Worm (Caenorhabditis elegans) whole organism, L2 larva: Measurements from ENCODE around the gene C39B5.2.
"Not testable (repeated sequence)": the region's sequence is repeated elsewhere in the genome, so short reads cannot be mapped to it uniquely, and the experiment has no call there.

Experiments used
- C34F6.9 ChIP-seq: fragments of 150-350 bp; optimal IDR thresholded peaks from 2 replicates; lab custom pipeline; 2014; ENCODE audit warnings: missing biosample characterization, missing genetic modification characterization
- R02D3.7 ChIP-seq: fragments of 150-350 bp; optimal IDR thresholded peaks from 2 replicates; lab custom pipeline; 2014; ENCODE audit warnings: missing biosample characterization, missing genetic modification characterization
- Y55F3AM.14 ChIP-seq: fragments of 200-800 bp; sonication (Bioruptor generic); optimal IDR thresholded peaks from 2 replicates; lab custom pipeline; 2018; ENCODE audit warnings: mild to moderate bottlenecking, missing genetic modification characterization, missing compliant biosample characterization
- alr-1 ChIP-seq: fragments of 150-350 bp; optimal IDR thresholded peaks from 2 replicates; lab custom pipeline; 2014; ENCODE audit warnings: missing biosample characterization, missing genetic modification characterization
- ama-1 ChIP-seq: fragments of 150-350 bp; optimal IDR thresholded peaks from 2 replicates; lab custom pipeline; 2018; ENCODE audit warnings: inconsistent platforms
- ceh-16 ChIP-seq: fragments of 150-350 bp; optimal IDR thresholded peaks from 2 replicates; lab custom pipeline; 2014; ENCODE audit warnings: missing biosample characterization, missing genetic modification characterization
- ceh-82 ChIP-seq: fragments of 150-350 bp; optimal IDR thresholded peaks from 2 replicates; lab custom pipeline; 2014; ENCODE audit warnings: missing biosample characterization, missing genetic modification characterization
- dmd-4 ChIP-seq: sonication (generic microtip); optimal IDR thresholded peaks from 2 replicates; lab custom pipeline; 2017; ENCODE audit warnings: missing biosample characterization, missing genetic modification characterization
- egl-27 ChIP-seq: sonication (generic microtip); optimal IDR thresholded peaks from 3 replicates; lab custom pipeline; 2017; ENCODE audit warnings: missing biosample characterization, missing genetic modification reagents, missing genetic modification characterization
- elt-3 ChIP-seq: sonication (generic microtip); optimal IDR thresholded peaks from 2 replicates; lab custom pipeline; 2017; ENCODE audit warnings: missing biosample characterization, missing genetic modification characterization
- fos-1 ChIP-seq: fragments of 150-350 bp; optimal IDR thresholded peaks from 2 replicates; lab custom pipeline; 2014; ENCODE audit warnings: missing biosample characterization, missing genetic modification characterization
- gmeb-1 ChIP-seq: fragments of 150-350 bp; optimal IDR thresholded peaks from 2 replicates; lab custom pipeline; 2014; ENCODE audit warnings: missing biosample characterization, missing genetic modification characterization
- lin-11 ChIP-seq: fragments of 150-350 bp; sonication (generic microtip); optimal IDR thresholded peaks from 2 replicates; lab custom pipeline; 2014; ENCODE audit warnings: missing biosample characterization, missing genetic modification characterization, inconsistent platforms, mixed read lengths
- lin-39 ChIP-seq: fragments of 150-350 bp; optimal IDR thresholded peaks from 2 replicates; lab custom pipeline; 2014; ENCODE audit warnings: missing biosample characterization, missing genetic modification reagents, missing genetic modification characterization
- lsy-2 ChIP-seq, 2 experiments: fragments of 150-350 bp in 1 of 2; sonication (generic microtip) in 1 of 2; optimal IDR thresholded peaks; 2 replicates each; lab custom pipeline; 2014 to 2017; ENCODE audit warnings: missing biosample characterization in 2 of 2, missing genetic modification characterization in 2 of 2
- mab-5 ChIP-seq: fragments of 150-350 bp; optimal IDR thresholded peaks from 2 replicates; lab custom pipeline; 2014; ENCODE audit warnings: missing biosample characterization, missing genetic modification characterization
- mbf-1 ChIP-seq: sonication (generic microtip); optimal IDR thresholded peaks from 2 replicates; lab custom pipeline; 2017; ENCODE audit warnings: missing biosample characterization, missing genetic modification characterization
- mdl-1 ChIP-seq, 2 experiments: fragments of 150-350 bp in 1 of 2; sonication (generic microtip) in 1 of 2; optimal IDR thresholded peaks; 2 replicates each; lab custom pipeline; 2017; ENCODE audit warnings: missing biosample characterization in 2 of 2, missing genetic modification characterization in 2 of 2
- nhr-10 ChIP-seq: sonication (generic microtip); optimal IDR thresholded peaks from 2 replicates; lab custom pipeline; 2017; ENCODE audit warnings: missing biosample characterization, missing genetic modification characterization
- nhr-23 ChIP-seq: fragments of 150-350 bp; optimal IDR thresholded peaks from 2 replicates; lab custom pipeline; 2014; ENCODE audit warnings: missing biosample characterization, missing genetic modification reagents, missing genetic modification characterization
- nhr-237 ChIP-seq: fragments of 150-350 bp; optimal IDR thresholded peaks from 2 replicates; lab custom pipeline; 2014; ENCODE audit warnings: missing biosample characterization, missing genetic modification characterization
- nhr-6 ChIP-seq: fragments of 150-350 bp; optimal IDR thresholded peaks from 2 replicates; lab custom pipeline; 2014; ENCODE audit warnings: missing biosample characterization, missing genetic modification characterization
- nhr-77 ChIP-seq: fragments of 150-350 bp; optimal IDR thresholded peaks from 2 replicates; lab custom pipeline; 2014; ENCODE audit warnings: missing biosample characterization, missing genetic modification characterization
- sem-4 ChIP-seq: fragments of 150-350 bp; optimal IDR thresholded peaks from 2 replicates; lab custom pipeline; 2014; ENCODE audit warnings: missing biosample characterization, missing genetic modification reagents, missing genetic modification characterization
- sma-9 ChIP-seq, 2 experiments: fragments of 150-350 bp in 1 of 2; sonication (generic microtip) in 1 of 2; optimal IDR thresholded peaks; 2 replicates each; lab custom pipeline; 2014 to 2016; ENCODE audit warnings: missing genetic modification characterization in 2 of 2, mild to moderate bottlenecking in 1 of 2, missing biosample characterization in 1 of 2, missing compliant biosample characterization in 1 of 2, missing genetic modification reagents in 1 of 2, moderate library complexity in 1 of 2
- unc-39 ChIP-seq: fragments of 150-350 bp; optimal IDR thresholded peaks from 2 replicates; lab custom pipeline; 2014; ENCODE audit warnings: missing biosample characterization, missing genetic modification characterization
- unc-55 ChIP-seq: fragments of 150-350 bp; sonication (generic microtip); optimal IDR thresholded peaks from 3 replicates; lab custom pipeline; 2014; ENCODE audit warnings: missing biosample characterization, missing genetic modification reagents, missing genetic modification characterization
- unc-62 ChIP-seq: fragments of 150-350 bp; optimal IDR thresholded peaks from 2 replicates; lab custom pipeline; 2014; ENCODE audit warnings: missing biosample characterization, missing genetic modification reagents, missing genetic modification characterization
- zag-1 ChIP-seq: fragments of 150-350 bp; optimal IDR thresholded peaks from 2 replicates; lab custom pipeline; 2014; ENCODE audit warnings: missing biosample characterization, missing genetic modification characterization
- ztf-1 ChIP-seq: fragments of 200-800 bp; sonication (Bioruptor generic); conservative IDR thresholded peaks from 2 replicates; pipeline ENCODE4 v1.3.6; 2022; ENCODE audit warnings: missing genetic modification characterization, missing compliant biosample characterization
- ztf-11 ChIP-seq: sonication (generic microtip); optimal IDR thresholded peaks from 2 replicates; lab custom pipeline; 2017; ENCODE audit warnings: missing biosample characterization, missing genetic modification characterization
- ztf-4 ChIP-seq: fragments of 150-350 bp; optimal IDR thresholded peaks from 2 replicates; lab custom pipeline; 2014; ENCODE audit warnings: missing biosample characterization, missing genetic modification characterization

Gene C39B5.2

DNA sequence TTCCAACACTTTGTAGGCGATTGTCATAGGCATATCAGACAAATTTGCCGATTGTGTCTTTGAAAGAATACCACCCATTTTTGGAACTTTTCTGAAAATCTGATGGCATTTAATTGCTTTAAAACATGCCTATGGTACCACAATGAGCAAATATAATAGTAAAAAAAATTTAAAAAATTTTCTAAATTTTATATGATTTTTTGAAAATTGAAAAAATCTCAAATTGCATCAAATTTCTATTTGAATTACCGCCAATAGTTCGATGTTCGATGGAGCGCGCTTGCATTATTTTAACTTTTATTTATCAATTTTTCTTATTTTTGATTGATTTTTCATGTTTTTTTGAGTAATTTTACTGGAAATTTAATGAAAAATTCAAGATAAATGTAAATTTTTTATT lies 26.7 kb downstream of the C39B5.2 start, which contains the start of gene fbxa-42:
Gene fbxa-42, minus strand, starts transcription at position 101 of the 400 bp plus-strand sequence.
- TF ChIP-seq C34F6.9 (tag; lab: Kevin White, UChicago); lsy-2 (tag; optimal IDR thresholded peaks at IDR 0.05; lab: Kevin White, UChicago); nhr-23 (tag; lab: Kevin White, UChicago): not testable (repeated sequence)

DNA sequence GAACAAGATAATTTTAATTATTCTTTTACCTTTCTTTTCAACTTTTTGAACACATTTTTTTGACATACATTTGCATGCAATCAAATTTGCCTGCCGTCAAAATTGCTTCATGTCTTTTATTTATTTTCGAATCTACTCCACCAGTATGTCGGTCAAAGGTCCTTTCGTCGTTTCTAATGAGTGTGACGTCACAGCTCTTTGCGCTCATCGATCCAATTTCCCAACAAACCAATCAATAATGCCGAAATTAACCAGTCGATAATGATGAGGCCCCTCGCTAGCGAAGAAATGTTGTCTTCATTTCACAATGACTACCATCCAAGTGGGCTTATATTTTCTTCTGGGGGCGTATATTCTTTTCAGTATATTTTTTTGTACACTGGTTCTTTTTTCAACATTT lies 28.3 kb downstream of the C39B5.2 start, which contains the start of gene Y54F10BM.6:
Gene Y54F10BM.6, plus strand, starts transcription at position 301 of the 400 bp plus-strand sequence.
- TF ChIP-seq lin-11 (tag; lab: Kevin White, UChicago), result no peak
- no peak for TF ChIP-seq lin-39 (tag; lab: Kevin White, UChicago)
- no peak for TF ChIP-seq elt-3 (tag; lab: Kevin White, UChicago)
- no peak for TF ChIP-seq egl-27 (tag; lab: Kevin White, UChicago)
- TF ChIP-seq mbf-1 (tag; lab: Kevin White, UChicago), result no peak
- no peak for TF ChIP-seq ama-1 (lab: Kevin White, UChicago)
- TF ChIP-seq ceh-82 (tag; lab: Kevin White, UChicago), result no peak
- no peak for TF ChIP-seq nhr-77 (tag; lab: Kevin White, UChicago)
- no peak for TF ChIP-seq alr-1 (tag; lab: Kevin White, UChicago)
- TF ChIP-seq C34F6.9 (tag; lab: Kevin White, UChicago), result no peak
- no peak for TF ChIP-seq gmeb-1 (tag; lab: Kevin White, UChicago)
- no peak for TF ChIP-seq ztf-11 (tag; lab: Kevin White, UChicago)
- no peak for TF ChIP-seq nhr-237
- TF ChIP-seq ztf-4, result no peak
- TF ChIP-seq dmd-4 (tag; lab: Kevin White, UChicago), result no peak

DNA sequence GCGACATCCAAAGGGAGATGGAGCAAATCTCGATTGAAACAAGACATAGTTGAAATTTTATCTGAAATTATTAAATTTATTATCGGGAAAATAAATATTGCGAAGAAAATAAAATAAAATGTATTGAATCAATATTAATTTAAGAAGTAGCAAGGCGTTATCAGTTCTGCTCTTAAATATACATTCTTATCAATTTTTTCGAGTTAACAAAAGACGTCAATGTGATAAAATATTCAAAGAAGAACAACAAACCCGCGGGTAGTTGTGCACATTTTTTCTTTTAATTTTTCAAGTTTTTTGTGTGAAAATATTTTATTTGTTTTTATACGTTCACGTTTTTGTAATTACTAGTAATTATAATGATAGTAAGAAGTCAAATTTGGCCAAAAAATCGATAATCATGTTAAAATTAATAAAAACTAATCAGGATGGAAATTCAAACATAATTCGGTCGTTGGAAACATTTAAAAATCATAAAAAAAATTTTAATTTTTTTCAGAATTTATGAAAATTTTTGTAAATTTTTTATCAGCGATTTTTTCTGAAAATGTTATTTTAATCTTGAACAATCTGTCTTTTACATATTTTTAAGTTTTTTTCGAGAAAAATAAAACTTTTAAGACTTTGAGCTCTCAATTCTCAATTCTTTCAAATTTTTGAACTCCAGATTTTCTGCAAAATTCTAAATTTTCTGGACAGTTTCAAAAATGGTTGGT lies 31.5 kb downstream of the C39B5.2 start, which contains the start of gene fbxa-9:
Gene fbxa-9, plus strand, starts transcription at position 666 of the 716 bp plus-strand sequence.
- TF ChIP-seq nhr-10 (no peak), fos-1 (tag; lab: Kevin White, UChicago) (peak; percentile 58)

DNA sequence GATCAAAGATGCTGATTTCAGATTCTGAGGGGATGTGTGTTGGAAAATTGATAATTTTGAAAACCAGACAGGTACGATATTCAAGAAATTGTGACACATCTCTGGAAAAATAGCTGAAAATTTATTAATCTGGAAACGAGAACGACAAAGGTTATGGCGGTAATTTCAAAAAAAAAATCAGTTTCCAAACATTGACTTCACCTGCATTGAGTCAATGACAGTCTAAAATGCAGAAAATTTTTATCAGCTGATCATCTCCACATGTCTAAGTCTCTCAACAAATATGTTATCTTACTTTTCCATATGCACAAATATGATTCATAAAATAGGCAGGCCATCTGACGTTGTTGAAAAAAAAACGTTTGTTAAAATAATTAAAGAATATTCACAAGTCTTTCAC lies 37.4 kb downstream of the C39B5.2 start, which contains the start of gene fbxa-48:
Gene fbxa-48, minus strand, starts transcription at position 101 of the 400 bp plus-strand sequence.
- TF ChIP-seq mbf-1 (tag; lab: Kevin White, UChicago) (no peak), fos-1 (tag; lab: Kevin White, UChicago) (peak; percentile 48)

DNA sequence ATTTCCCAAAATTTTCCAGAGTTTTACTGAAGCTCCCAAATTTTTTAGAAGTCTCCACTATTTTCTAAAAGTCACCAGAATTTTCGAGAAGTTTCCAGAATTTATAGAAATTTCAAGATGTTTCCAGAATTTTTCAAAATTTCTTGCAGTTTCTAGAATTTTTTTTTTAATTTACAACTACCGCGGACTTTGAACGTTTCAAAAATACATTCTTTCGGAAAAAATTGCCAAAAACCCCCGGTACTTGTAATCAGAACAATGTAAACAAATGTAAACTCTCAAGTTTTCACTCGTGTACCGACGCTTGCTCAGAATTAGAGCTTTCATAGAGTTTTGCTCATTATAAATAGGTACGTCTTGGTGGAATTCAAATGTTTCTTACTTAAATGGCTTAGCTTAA lies 38.0 kb downstream of the C39B5.2 start, which contains the start of gene fbxa-39:
Gene fbxa-39, plus strand, starts transcription at position 301 of the 400 bp plus-strand sequence.
- no peak for TF ChIP-seq sma-9 (GFP tag; optimal IDR thresholded peaks at IDR 0.05; lab: Kevin White, UChicago)
- TF ChIP-seq sma-9 (tag; optimal IDR thresholded peaks at IDR 0.05; lab: Kevin White, UChicago), result no peak
- TF ChIP-seq mdl-1 (tag; optimal IDR thresholded peaks at IDR 0.05; lab: Kevin White, UChicago), result no peak
- no peak for TF ChIP-seq ceh-82 (tag; lab: Kevin White, UChicago)
- no peak for TF ChIP-seq lin-11 (tag; lab: Kevin White, UChicago)
- no peak for TF ChIP-seq egl-27 (tag; lab: Kevin White, UChicago)
- no peak for TF ChIP-seq mab-5 (tag; lab: Kevin White, UChicago)
- no peak for TF ChIP-seq nhr-23 (tag; lab: Kevin White, UChicago)
- no peak for TF ChIP-seq R02D3.7 (tag; lab: Kevin White, UChicago)
- TF ChIP-seq alr-1 (tag; lab: Kevin White, UChicago), result no peak
- no peak for TF ChIP-seq zag-1 (tag; lab: Kevin White, UChicago)
- TF ChIP-seq mbf-1 (tag; lab: Kevin White, UChicago), result no peak
- TF ChIP-seq gmeb-1 (tag; lab: Kevin White, UChicago), result no peak
- no peak for TF ChIP-seq ztf-4
- TF ChIP-seq nhr-6 (tag; lab: Kevin White, UChicago), result no peak
- no peak for TF ChIP-seq lsy-2 (tag; optimal IDR thresholded peaks at IDR 0.05; lab: Kevin White, UChicago)
- TF ChIP-seq ztf-1 (GFP tag; lab: Robert Waterston, UW), result no peak
- no peak for TF ChIP-seq sem-4

DNA sequence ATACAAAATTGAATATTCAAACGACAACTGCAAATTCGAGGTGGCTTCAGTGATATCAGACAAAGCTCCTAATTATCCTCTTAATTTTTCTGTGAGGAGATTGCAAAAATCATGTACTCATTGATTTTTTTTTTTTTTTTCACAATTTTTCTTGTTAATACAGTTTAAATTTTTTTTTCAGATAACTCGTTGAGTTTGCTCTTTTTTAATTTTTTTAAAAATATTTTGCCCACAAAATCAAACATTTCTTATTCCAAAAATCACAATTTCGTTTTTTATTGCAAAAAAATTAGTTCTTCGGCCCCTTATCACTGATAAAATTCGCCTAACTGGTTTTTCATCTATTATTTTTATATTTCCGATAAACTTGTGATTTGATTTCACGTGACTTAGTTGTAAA lies 42.2 kb downstream of the C39B5.2 start, which contains the start of gene Y54F10BM.21:
Gene Y54F10BM.21, plus strand, starts transcription at position 301 of the 400 bp plus-strand sequence.
- TF ChIP-seq nhr-10 (no peak), dmd-4 (tag; lab: Kevin White, UChicago) (no peak), elt-3 (tag; lab: Kevin White, UChicago) (no peak), Y55F3AM.14 (GFP tag; lab: Kevin White, UChicago) (no peak), mab-5 (tag; lab: Kevin White, UChicago) (no peak), unc-55 (no peak), egl-27 (tag; lab: Kevin White, UChicago) (no peak), lsy-2 (tag; optimal IDR thresholded peaks at IDR 0.05; lab: Kevin White, UChicago) (no peak), unc-39 (tag; lab: Kevin White, UChicago) (no peak), R02D3.7 (tag; lab: Kevin White, UChicago) (no peak), unc-62 (GFP tag; lab: Kevin White, UChicago) (no peak), ceh-16 (tag; lab: Kevin White, UChicago) (no peak), nhr-6 (tag; lab: Kevin White, UChicago) (no peak)
- TF ChIP-seq, all 48 proteins: peak for 0
